Worm (Caenorhabditis elegans) whole organism, L4/young adult: ENCODE measurements around the gene sqv-4.

Experiments used
- W03F9.2 ChIP-seq: fragments of 150-350 bp; optimal IDR thresholded peaks from 2 replicates; lab custom pipeline; 2014; ENCODE audit warnings: missing biosample characterization, missing genetic modification characterization
- dao-5 ChIP-seq: sonication (generic microtip); optimal IDR thresholded peaks from 2 replicates; lab custom pipeline; 2016; ENCODE audit warnings: missing genotype, missing genetic modification characterization, moderate library complexity, missing compliant biosample characterization
- him-1 ChIP-seq: sonication (generic microtip); optimal IDR thresholded peaks from 2 replicates; lab custom pipeline; 2016; ENCODE audit warnings: missing genotype, missing genetic modification reagents, missing genetic modification characterization, missing compliant biosample characterization

sqv-4 gene

ce11 chrV:10656958-10657357 is 4.3 kb downstream of the sqv-4 start, which contains the start of gene ugt-34:
Gene ugt-34, minus strand, starts transcription at chrV:10656978.
- TF ChIP-seq him-1, result no peak
- TF ChIP-seq dao-5 (tag; lab: Kevin White, UChicago), result no peak
- TF ChIP-seq W03F9.2 (tag; lab: Kevin White, UChicago), result no peak

ce11 chrV:10654165-10654564 is 7.1 kb downstream of the sqv-4 start, which contains the start of gene ugt-35:
Gene ugt-35, minus strand, starts transcription at chrV:10654265.
- TF ChIP-seq him-1 (no peak), W03F9.2 (tag; lab: Kevin White, UChicago) (no peak), dao-5 (tag; lab: Kevin White, UChicago) (no peak)

ce11 chrV:10648146-10648545 is 13.1 kb downstream of the sqv-4 start, which contains the start of gene aqp-6:
Gene aqp-6, plus strand, starts transcription at chrV:10648446.
- TF ChIP-seq him-1, result no peak
- no peak for TF ChIP-seq dao-5 (tag; lab: Kevin White, UChicago)
- TF ChIP-seq W03F9.2 (tag; lab: Kevin White, UChicago), result no peak

ce11 chrV:10647043-10647611 is 14.1 kb downstream of the sqv-4 start, which contains the start of the genes C32C4.3 and C32C4.16:
Gene C32C4.3, minus strand, starts transcription at chrV:10647143.
Gene C32C4.16, plus strand, starts transcription at chrV:10647561.
- TF ChIP-seq W03F9.2 (tag; lab: Kevin White, UChicago), result no peak
- TF ChIP-seq him-1, result no peak
- no peak for TF ChIP-seq dao-5 (tag; lab: Kevin White, UChicago)

- TF ChIP-seq him-1, result no peak
- TF ChIP-seq dao-5 (tag; lab: Kevin White, UChicago), result no peak
- no peak for TF ChIP-seq W03F9.2 (tag; lab: Kevin White, UChicago)
Observed at ce11 chrV:10640977-10641376, 20.3 kb downstream of the sqv-4 start.

- no peak for TF ChIP-seq W03F9.2 (tag; lab: Kevin White, UChicago)
Observed at ce11 chrV:10635722-10636121, 25.5 kb downstream of the sqv-4 start, which contains the start of gene kvs-2. Gene kvs-2, plus strand, starts transcription at chrV:10636022.

ce11 chrV:10632758-10633157 is 28.5 kb downstream of the sqv-4 start, which contains the start of gene mab-23:
Gene mab-23, plus strand, starts transcription at chrV:10633058.
- TF ChIP-seq W03F9.2 (tag; lab: Kevin White, UChicago) (no peak), him-1 (no peak), dao-5 (tag; lab: Kevin White, UChicago) (no peak)

- TF ChIP-seq dao-5 (tag; lab: Kevin White, UChicago), result no peak
- no peak for TF ChIP-seq W03F9.2 (tag; lab: Kevin White, UChicago)
- no peak for TF ChIP-seq him-1
Observed at ce11 chrV:10630497-10630896, 30.8 kb downstream of the sqv-4 start.

ce11 chrV:10615496-10615895 is 45.8 kb downstream of the sqv-4 start, which contains the start of gene H09F14.1:
Gene H09F14.1, minus strand, starts transcription at chrV:10615596.
- TF ChIP-seq W03F9.2 (tag; lab: Kevin White, UChicago) (no peak), him-1 (no peak), dao-5 (tag; lab: Kevin White, UChicago) (no peak)
